Worm (Caenorhabditis elegans): ENCODE measurements around the gene dnc-4.

ce11 chrIV:7985737-7986136 lies 33.9 kb downstream of the dnc-4 start:
- no peak for TF ChIP-seq flt-1 (GFP tag; IDR thresholded peaks at IDR 0.05)
- no peak for TF ChIP-seq ama-1 (optimal IDR thresholded peaks at IDR 0.05)
- TF ChIP-seq ceh-13 (GFP tag; optimal IDR thresholded peaks at IDR 0.05): no peak
- TF ChIP-seq scrt-1 (GFP tag; IDR thresholded peaks at IDR 0.05): no peak
- TF ChIP-seq hmg-4 (GFP tag; optimal IDR thresholded peaks at IDR 0.05): no peak
- no peak for TF ChIP-seq aly-1 (tag; optimal IDR thresholded peaks at IDR 0.05)
- no peak for TF ChIP-seq sea-1 (GFP tag; conservative IDR thresholded peaks at IDR 0.05)
- TF ChIP-seq hmbx-1 (tag; optimal IDR thresholded peaks at IDR 0.05): no peak
- TF ChIP-seq tbx-37 (GFP tag; conservative IDR thresholded peaks at IDR 0.05): no peak
- no peak for TF ChIP-seq tbx-11 (GFP tag; IDR thresholded peaks at IDR 0.05)
- no peak for TF ChIP-seq F13C5.2 (tag; optimal IDR thresholded peaks at IDR 0.05)

Data from whole organism, early embryonic.